Worm (Caenorhabditis elegans) whole organism, late embryonic: ENCODE results near the gene ilys-5.

Experiments used
- ama-1 ChIP-seq: fragments of 150-350 bp; optimal IDR thresholded peaks from 2 replicates; lab custom pipeline; 2014
- ceh-18 ChIP-seq: sonication (generic microtip); optimal IDR thresholded peaks from 2 replicates; lab custom pipeline; 2016; ENCODE audit warnings: missing genetic modification characterization, missing compliant biosample characterization
- ceh-22 ChIP-seq: sonication (generic microtip); optimal IDR thresholded peaks from 2 replicates; lab custom pipeline; 2017; ENCODE audit warnings: missing biosample characterization, missing genetic modification characterization
- ceh-30 ChIP-seq: fragments of 150-350 bp; optimal IDR thresholded peaks from 2 replicates; lab custom pipeline; 2014; ENCODE audit warnings: missing biosample characterization, missing genetic modification characterization
- ets-4 ChIP-seq: sonication (generic microtip); optimal IDR thresholded peaks from 2 replicates; lab custom pipeline; 2016; ENCODE audit warnings: missing genetic modification characterization, missing compliant biosample characterization
- fkh-6 ChIP-seq: sonication (generic microtip); optimal IDR thresholded peaks from 2 replicates; lab custom pipeline; 2016; ENCODE audit warnings: missing genetic modification characterization, missing compliant biosample characterization
- mec-3 ChIP-seq: sonication (generic microtip); optimal IDR thresholded peaks from 2 replicates; lab custom pipeline; 2016; ENCODE audit warnings: borderline replicate concordance, missing genetic modification characterization, missing compliant biosample characterization
- nfya-1 ChIP-seq: sonication (generic microtip); optimal IDR thresholded peaks from 2 replicates; lab custom pipeline; 2017; ENCODE audit warnings: missing genetic modification characterization, mild to moderate bottlenecking, missing compliant biosample characterization, antibody characterized with exemption, moderate library complexity
- pag-3 ChIP-seq: sonication (generic microtip); optimal IDR thresholded peaks from 2 replicates; lab custom pipeline; 2016; ENCODE audit warnings: missing compliant biosample characterization, missing genetic modification characterization, borderline replicate concordance
- pqm-1 ChIP-seq: sonication (generic microtip); optimal IDR thresholded peaks from 2 replicates; lab custom pipeline; 2016; ENCODE audit warnings: missing genetic modification characterization, missing compliant biosample characterization
- sdc-2 ChIP-seq: sonication (generic microtip); optimal IDR thresholded peaks from 2 replicates; lab custom pipeline; 2016; ENCODE audit warnings: missing genotype, missing genetic modification characterization, missing compliant biosample characterization

- TF ChIP-seq sdc-2 (no peak), ceh-22 (tag; lab: Kevin White, UChicago) (no peak), pqm-1 (tag; lab: Kevin White, UChicago) (no peak), mec-3 (tag; lab: Kevin White, UChicago) (no peak), nfya-1 (no peak), pag-3 (tag; lab: Kevin White, UChicago) (no peak), fkh-6 (tag; lab: Kevin White, UChicago) (no peak), ceh-18 (no peak), ets-4 (tag; lab: Kevin White, UChicago) (no peak), ceh-30 (no peak), ama-1 (lab: Kevin White, UChicago) (no peak)
Observed at ce11 chrX:6551073-6551652, 14.5 kb upstream of the ilys-5 start.
